Fruit fly (Drosophila melanogaster): Measurements from ENCODE around the gene CG6765.
A peak's percentile ranks its signal among the peaks of the same experiment; 100 is the strongest.

Gene CG6765

dm6 chr3L:8520252-8520651 is 7.7 kb downstream of the CG6765 start, which contains the start of gene se (continued):
- TF ChIP-seq Atf-2 (GFP tag; optimal IDR thresholded peaks at IDR 0.05) = no peak
- TF ChIP-seq CG3163 (GFP tag; optimal IDR thresholded peaks at IDR 0.05) = no peak
- no peak for TF ChIP-seq Six4 (GFP tag; optimal IDR thresholded peaks at IDR 0.05)
- no peak for TF ChIP-seq sima (GFP tag; optimal IDR thresholded peaks at IDR 0.05)
- TF ChIP-seq CG8944 (GFP tag; optimal IDR thresholded peaks at IDR 0.05) = no peak
- TF ChIP-seq mld (GFP tag; IDR thresholded peaks at IDR 0.05; ENCODE audit: partially characterized antibody) = no peak
- TF ChIP-seq unpg (GFP tag; optimal IDR thresholded peaks at IDR 0.05) = no peak

- TF ChIP-seq CG6272 (GFP tag; IDR thresholded peaks at IDR 0.05) = no peak
- no peak for TF ChIP-seq CG12104 (GFP tag; optimal IDR thresholded peaks at IDR 0.05)
- TF ChIP-seq MESR4 (GFP tag; optimal IDR thresholded peaks at IDR 0.05) = peak; percentile 64
- TF ChIP-seq CG10147 (GFP tag; optimal IDR thresholded peaks at IDR 0.05) = no peak
- no peak for TF ChIP-seq Neu2 (GFP tag; optimal IDR thresholded peaks at IDR 0.05; ENCODE audit: borderline replicate concordance)
- no peak for TF ChIP-seq bsh (GFP tag; optimal IDR thresholded peaks at IDR 0.05)
- TF ChIP-seq CG7372 (GFP tag; IDR thresholded peaks at IDR 0.05) = no peak
- no peak for TF ChIP-seq CG6254 (GFP tag; optimal IDR thresholded peaks at IDR 0.05)
- no peak for TF ChIP-seq cwo (GFP tag; optimal IDR thresholded peaks at IDR 0.05)
- no peak for TF ChIP-seq CG1647 (GFP tag; optimal IDR thresholded peaks at IDR 0.05)
- no peak for TF ChIP-seq salm (tag; optimal IDR thresholded peaks at IDR 0.05)
- no peak for TF ChIP-seq Awh (GFP tag; IDR thresholded peaks at IDR 0.05)
- no peak for TF ChIP-seq slbo (GFP tag; IDR thresholded peaks at IDR 0.05)
- no peak for TF ChIP-seq p53 (GFP tag; optimal IDR thresholded peaks at IDR 0.05)
- no peak for TF ChIP-seq Stat92E (GFP tag; optimal IDR thresholded peaks at IDR 0.05)
- TF ChIP-seq repo (GFP tag; optimal IDR thresholded peaks at IDR 0.05) = no peak
- peak; percentile 35; the same call in 1 of the 3 replicates for TF ChIP-seq Opbp (GFP tag; IDR thresholded peaks at IDR 0.05; ENCODE audit: partially characterized antibody)
- no peak for TF ChIP-seq CG9609 (GFP tag; optimal IDR thresholded peaks at IDR 0.05)
- peak; percentile 30; the same call in 1 of the 2 replicates for TF ChIP-seq nerfin-2 (GFP tag; IDR thresholded peaks at IDR 0.05; ENCODE audit: partially characterized antibody)
- TF ChIP-seq CG31224 (GFP tag; IDR thresholded peaks at IDR 0.05) = no peak
- no peak for TF ChIP-seq NC2β (GFP tag; optimal IDR thresholded peaks at IDR 0.05)
- TF ChIP-seq fd96Cb (tag; optimal IDR thresholded peaks at IDR 0.05) = no peak
- TF ChIP-seq phol (tag; optimal IDR thresholded peaks at IDR 0.05) = peak; percentile 14
- TF ChIP-seq CG30403 (GFP tag; optimal IDR thresholded peaks at IDR 0.05) = no peak
- no peak for TF ChIP-seq pita (GFP tag; optimal IDR thresholded peaks at IDR 0.05)
- no peak for TF ChIP-seq gsb-n (tag; optimal IDR thresholded peaks at IDR 0.05)
- TF ChIP-seq CG8388 (GFP tag; optimal IDR thresholded peaks at IDR 0.05) = no peak
- no peak for TF ChIP-seq CG18262 (tag; optimal IDR thresholded peaks at IDR 0.05)
- TF ChIP-seq ci (GFP tag; IDR thresholded peaks at IDR 0.05) = no peak
- TF ChIP-seq CG11093 (GFP tag; IDR thresholded peaks at IDR 0.05) = no peak
- TF ChIP-seq CG8281 (tag; optimal IDR thresholded peaks at IDR 0.05) = no peak
- peak; percentile 51 for TF ChIP-seq ftz-f1 (GFP tag; optimal IDR thresholded peaks at IDR 0.05)
- no peak for TF ChIP-seq CG4360 (GFP tag; IDR thresholded peaks at IDR 0.05)
- TF ChIP-seq slp2 (GFP tag; optimal IDR thresholded peaks at IDR 0.05) = no peak
- TF ChIP-seq caup (GFP tag; optimal IDR thresholded peaks at IDR 0.05; ENCODE audit: severe bottlenecking) = no peak
- TF ChIP-seq Gug (GFP tag; IDR thresholded peaks at IDR 0.05) = no peak
- TF ChIP-seq dati (GFP tag; IDR thresholded peaks at IDR 0.05) = no peak
- no peak for TF ChIP-seq danr (GFP tag; IDR thresholded peaks at IDR 0.05)
- TF ChIP-seq run (tag; optimal IDR thresholded peaks at IDR 0.05) = no peak
- no peak for TF ChIP-seq Fer2 (tag; optimal IDR thresholded peaks at IDR 0.05)
- TF ChIP-seq Meics (GFP tag; optimal IDR thresholded peaks at IDR 0.05) = no peak
- no peak for TF ChIP-seq CG33213 (GFP tag; optimal IDR thresholded peaks at IDR 0.05)
- TF ChIP-seq cato (GFP tag; optimal IDR thresholded peaks at IDR 0.05; ENCODE audit: borderline replicate concordance) = no peak
These were observed 10.7 kb downstream of the CG6765 start, which contains the start of gene GstO2 for dm6 chr3L:8523257-8523656. Gene GstO2, minus strand, starts transcription at chr3L:8523501.

Data from whole organism, embryonic.